Fruit fly (Drosophila melanogaster) whole organism: ENCODE results near the gene Myo28B1.

Experiments
- pan ChIP-seq: fragments of >200 bp; optimal IDR thresholded peaks from 2 replicates; lab custom pipeline; 2017
- psq ChIP-seq: fragments of >200 bp; optimal IDR thresholded peaks from 2 replicates; lab custom pipeline; 2017

DNA sequence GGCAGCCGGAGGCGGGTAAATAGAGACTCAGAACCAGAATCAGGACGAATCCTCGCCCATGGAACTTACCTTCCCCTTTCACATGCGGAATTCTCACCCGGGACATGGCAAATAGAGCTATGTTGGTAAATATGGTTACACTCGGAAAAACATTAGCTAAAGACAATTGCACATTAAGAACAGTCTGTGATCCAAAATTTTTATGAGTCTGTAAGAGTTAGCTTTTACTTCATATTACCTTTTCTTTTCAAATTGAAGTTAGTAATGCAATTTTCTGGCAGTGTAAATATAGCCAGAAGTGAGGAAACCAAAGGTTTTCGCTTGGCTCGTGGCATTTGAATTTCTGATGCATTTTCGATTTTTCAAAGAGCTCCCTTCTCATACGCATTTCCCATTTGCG is 30.7 kb upstream of the Myo28B1 start:
- TF ChIP-seq psq (no peak), pan (no peak)
